Fruit fly (Drosophila melanogaster): Measurements from ENCODE around the gene sowah.

The sowah gene

dm6 chr3L:12616400-12616799, 44.1 kb upstream of the sowah start (continued):
- peak; percentile 63 for TF ChIP-seq zen (tag; optimal IDR thresholded peaks at IDR 0.05)
- no peak for TF ChIP-seq Hmx (GFP tag; optimal IDR thresholded peaks at IDR 0.05)
- no peak for TF ChIP-seq Gug (GFP tag; IDR thresholded peaks at IDR 0.05)
- TF ChIP-seq kni (GFP tag; optimal IDR thresholded peaks at IDR 0.05) = no peak
- TF ChIP-seq Max (GFP tag; optimal IDR thresholded peaks at IDR 0.05) = no peak
- TF ChIP-seq lab (GFP tag; optimal IDR thresholded peaks at IDR 0.05) = no peak
- no peak for TF ChIP-seq CG16779 (GFP tag; IDR thresholded peaks at IDR 0.05)
- TF ChIP-seq fd102C (GFP tag; optimal IDR thresholded peaks at IDR 0.05) = peak; percentile 78
- no peak for TF ChIP-seq Gsc (GFP tag; IDR thresholded peaks at IDR 0.05)
- no peak for TF ChIP-seq CG13123 (GFP tag; optimal IDR thresholded peaks at IDR 0.05)
- TF ChIP-seq CG4707 (GFP tag; optimal IDR thresholded peaks at IDR 0.05) = no peak
- no peak for TF ChIP-seq crol (GFP tag; IDR thresholded peaks at IDR 0.05)
- TF ChIP-seq Mad (GFP tag; optimal IDR thresholded peaks at IDR 0.05) = no peak
- no peak for TF ChIP-seq fu2 (GFP tag; optimal IDR thresholded peaks at IDR 0.05)
- no peak for TF ChIP-seq Ravus (GFP tag; IDR thresholded peaks at IDR 0.05)
- TF ChIP-seq CG6689 (GFP tag; IDR thresholded peaks at IDR 0.05) = 0 out of 2 replicates have a peak, but pooled peaks have one; percentile 9
- no peak for TF ChIP-seq CG4820 (GFP tag; optimal IDR thresholded peaks at IDR 0.05)
- TF ChIP-seq slbo (GFP tag; IDR thresholded peaks at IDR 0.05) = no peak
- no peak for TF ChIP-seq CG7928 (GFP tag; optimal IDR thresholded peaks at IDR 0.05)
- TF ChIP-seq jumu (GFP tag; optimal IDR thresholded peaks at IDR 0.05) = no peak
- TF ChIP-seq oc (tag; optimal IDR thresholded peaks at IDR 0.05) = no peak
- TF ChIP-seq HLH3B (GFP tag; IDR thresholded peaks at IDR 0.05) = no peak

dm6 chr3L:12615049-12615448, 42.7 kb upstream of the sowah start:
- TF ChIP-seq HmgZ (tag; optimal IDR thresholded peaks at IDR 0.05) = no peak
- TF ChIP-seq pfk (GFP tag; optimal IDR thresholded peaks at IDR 0.05) = no peak
- peak; percentile 56 for TF ChIP-seq nom (GFP tag; optimal IDR thresholded peaks at IDR 0.05)
- TF ChIP-seq zen2 (GFP tag; IDR thresholded peaks at IDR 0.05; ENCODE audit: partially characterized antibody) = no peak
- peak in 1 of 2 experiments; percentile 6 for TF ChIP-seq bsh (GFP tag; optimal IDR thresholded peaks at IDR 0.05)
- no peak for TF ChIP-seq CG8089 (GFP tag; optimal IDR thresholded peaks at IDR 0.05)

DNA sequence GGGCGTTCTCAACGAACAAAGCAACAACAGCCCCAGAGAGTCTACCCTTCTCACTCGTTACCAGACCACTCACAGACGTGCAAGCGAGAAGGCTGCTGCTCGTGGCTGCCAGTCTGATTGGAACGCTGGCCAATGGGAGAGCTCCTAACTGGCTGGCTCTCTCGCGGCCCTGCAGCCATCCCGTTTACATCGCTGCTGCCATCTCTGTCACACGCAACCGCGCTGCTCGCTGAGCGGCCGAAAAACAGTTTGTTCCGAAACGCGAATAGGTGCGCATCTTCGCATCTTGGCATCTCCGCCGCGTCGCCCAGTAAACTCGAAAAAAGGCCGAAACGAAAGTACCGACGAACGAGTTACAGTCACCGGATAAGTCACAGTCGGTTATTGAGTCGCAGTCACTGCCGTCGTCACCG, 37.1 kb upstream of the sowah start, which contains the start of gene caup:
TSS of gene caup (plus strand) at position 245 of the 413 bp plus-strand sequence.
- TF ChIP-seq chm (GFP tag; IDR thresholded peaks at IDR 0.05) (peak; percentile 21; the same call in 1 of the 2 replicates), inv (GFP tag; IDR thresholded peaks at IDR 0.05; ENCODE audit: partially characterized antibody) (0 out of 2 replicates have a peak, but pooled peaks have one; percentile 41), CG8478 (optimal IDR thresholded peaks at IDR 0.05) (peak; percentile 98), HmgZ (tag; optimal IDR thresholded peaks at IDR 0.05) (peak; percentile 45), Xrp1 (GFP tag; IDR thresholded peaks at IDR 0.05) (no peak), HLH4C (GFP tag; IDR thresholded peaks at IDR 0.05; ENCODE audit: partially characterized antibody) (peak; percentile 53; the same call in 1 of the 3 replicates), bbx (GFP tag; IDR thresholded peaks at IDR 0.05; ENCODE audit: partially characterized antibody) (0 out of 2 replicates have a peak, but pooled peaks have one; percentile 44), Fer3 (tag; optimal IDR thresholded peaks at IDR 0.05) (no peak), B-H1 (GFP tag; IDR thresholded peaks at IDR 0.05) (peak; percentile 12; the same call in 1 of the 3 replicates), CG34224 (GFP tag; IDR thresholded peaks at IDR 0.05; ENCODE audit: partially characterized antibody) (peak; percentile 49; the same call in 2 of the 3 replicates), Atf-2 (GFP tag; optimal IDR thresholded peaks at IDR 0.05) (no peak), pan (optimal IDR thresholded peaks at IDR 0.05) (no peak), pan (GFP tag; optimal IDR thresholded peaks at IDR 0.05 in 1 of 2, IDR thresholded peaks at IDR 0.05 in 1 of 2) (peak in 1 of 2 experiments; percentile 20), Lpt (GFP tag; optimal IDR thresholded peaks at IDR 0.05) (no peak), trem (tag; optimal IDR thresholded peaks at IDR 0.05) (peak; percentile 16), Rfx (GFP tag; IDR thresholded peaks at IDR 0.05) (0 out of 2 replicates have a peak, but pooled peaks have one; percentile 22), CG43689 (GFP tag; IDR thresholded peaks at IDR 0.05) (no peak), abd-A (tag; optimal IDR thresholded peaks at IDR 0.05) (peak; percentile 60), Nf-YB (GFP tag; optimal IDR thresholded peaks at IDR 0.05) (peak; percentile 100), cg (GFP tag; optimal IDR thresholded peaks at IDR 0.05) (peak; percentile 49), zfh1 (GFP tag; IDR thresholded peaks at IDR 0.05) (peak; percentile 44; the same call in 1 of the 3 replicates), CG17829 (tag; optimal IDR thresholded peaks at IDR 0.05) (peak; percentile 50)
